Worm (Caenorhabditis elegans): ENCODE measurements around the gene lgl-1.

Gene lgl-1

DNA sequence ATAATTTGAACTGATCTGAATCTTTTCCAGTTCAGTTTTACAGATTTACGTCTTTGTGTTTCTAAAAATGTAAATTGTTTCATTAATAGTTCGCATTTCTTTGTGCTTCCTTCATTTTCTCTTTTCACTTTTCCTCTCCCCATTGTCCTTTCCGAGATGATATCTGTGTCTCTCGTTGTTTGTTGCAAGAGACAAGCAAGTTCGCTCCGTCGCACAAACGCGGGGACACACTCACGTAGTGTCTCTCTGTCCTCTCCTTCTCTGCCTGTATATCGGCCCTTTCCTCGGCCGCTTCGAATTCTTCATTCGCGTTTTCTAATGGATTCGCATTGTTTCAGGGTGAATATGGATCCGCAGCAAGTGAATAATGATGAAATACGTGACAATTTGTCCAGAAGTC is 6.0 kb upstream of the lgl-1 start, which contains the start of gene ZC13.1 (continued):
- TF ChIP-seq nhr-6 (tag; optimal IDR thresholded peaks at IDR 0.05) (no peak), madf-5 (GFP tag; IDR thresholded peaks at IDR 0.05) (no peak), T26A8.4 (GFP tag; IDR thresholded peaks at IDR 0.05) (no peak), hlh-30 (tag; optimal IDR thresholded peaks at IDR 0.05; ENCODE audit: insufficient read depth) (peak; percentile 50), snpc-4 (tag; optimal IDR thresholded peaks at IDR 0.05) (no peak), mes-2 (tag; optimal IDR thresholded peaks at IDR 0.05; ENCODE audit: poor library complexity, severe bottlenecking) (peak; percentile 81), pha-4 (GFP tag; IDR thresholded peaks at IDR 0.05) (no peak), pha-4 (tag; optimal IDR thresholded peaks at IDR 0.05) (peak; percentile 38), nhr-102 (tag; optimal IDR thresholded peaks at IDR 0.05) (no peak), mxl-2 (GFP tag; conservative IDR thresholded peaks at IDR 0.05) (no peak), nhr-11 (tag; optimal IDR thresholded peaks at IDR 0.05) (peak; percentile 26), gei-8 (GFP tag; optimal IDR thresholded peaks at IDR 0.05) (no peak), nhr-77 (tag; optimal IDR thresholded peaks at IDR 0.05) (peak; percentile 81), aly-2 (tag; optimal IDR thresholded peaks at IDR 0.05) (no peak), nhr-28 (tag; optimal IDR thresholded peaks at IDR 0.05) (peak; percentile 84), lsy-2 (tag; optimal IDR thresholded peaks at IDR 0.05) (peak in 1 of 2 experiments; percentile 81), php-3 (GFP tag; IDR thresholded peaks at IDR 0.05) (no peak), mep-1 (tag; optimal IDR thresholded peaks at IDR 0.05) (peak; percentile 85), ctbp-1 (GFP tag; IDR thresholded peaks at IDR 0.05) (no peak), ama-1 (optimal IDR thresholded peaks at IDR 0.05) (peak; percentile 35), F49E8.2 (tag; optimal IDR thresholded peaks at IDR 0.05; ENCODE audit: borderline replicate concordance) (no peak), ZK337.2 (GFP tag; IDR thresholded peaks at IDR 0.05) (no peak), pqm-1 (tag; optimal IDR thresholded peaks at IDR 0.05) (peak; percentile 65), lin-1 (GFP tag; IDR thresholded peaks at IDR 0.05) (0 out of 2 replicates have a peak, but pooled peaks have one; percentile 53), dmd-9 (GFP tag; IDR thresholded peaks at IDR 0.05) (no peak), ces-1 (GFP tag; optimal IDR thresholded peaks at IDR 0.05) (no peak), dpl-1 (GFP tag; optimal IDR thresholded peaks at IDR 0.05) (peak; percentile 54), nhr-42 (GFP tag; IDR thresholded peaks at IDR 0.05) (no peak), dmd-6 (GFP tag; IDR thresholded peaks at IDR 0.05) (0 out of 2 replicates have a peak, but pooled peaks have one; percentile 30), lin-13 (GFP tag; optimal IDR thresholded peaks at IDR 0.05) (peak; percentile 45), nhr-76 (tag; optimal IDR thresholded peaks at IDR 0.05) (no peak), mdl-1 (tag; optimal IDR thresholded peaks at IDR 0.05) (peak in 1 of 2 experiments; percentile 45), fkh-10 (GFP tag; optimal IDR thresholded peaks at IDR 0.05) (peak; percentile 66), lim-7 (GFP tag; IDR thresholded peaks at IDR 0.05) (0 out of 2 replicates have a peak, but pooled peaks have one; percentile 39)

DNA sequence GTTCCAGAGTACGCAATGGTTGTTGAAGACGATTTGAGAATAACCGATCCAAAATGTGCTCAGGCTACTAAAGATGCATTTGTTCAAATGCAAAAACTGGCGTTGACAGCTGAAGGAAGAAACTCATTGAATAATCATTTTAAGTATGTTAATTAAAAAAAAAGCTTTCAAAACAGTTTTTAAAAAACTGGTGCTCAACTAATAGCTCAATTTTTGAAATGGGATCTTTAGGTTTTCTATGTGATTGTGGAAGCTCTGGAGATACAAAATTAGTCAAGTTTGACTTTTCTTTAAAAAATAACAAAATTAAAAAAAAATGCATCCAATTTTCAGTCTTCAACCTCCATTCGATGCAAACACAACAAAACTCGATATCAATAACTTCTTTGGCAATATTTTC is 2.7 kb upstream of the lgl-1 start:
- TF ChIP-seq tag-97 (GFP tag; IDR thresholded peaks at IDR 0.05) (no peak), mdt-29 (GFP tag; IDR thresholded peaks at IDR 0.05) (no peak), unc-62 (GFP tag; optimal IDR thresholded peaks at IDR 0.05 in 1 of 2) (peak in 1 of 2 experiments; percentile 95), unc-62 (tag; optimal IDR thresholded peaks at IDR 0.05) (no peak)

DNA sequence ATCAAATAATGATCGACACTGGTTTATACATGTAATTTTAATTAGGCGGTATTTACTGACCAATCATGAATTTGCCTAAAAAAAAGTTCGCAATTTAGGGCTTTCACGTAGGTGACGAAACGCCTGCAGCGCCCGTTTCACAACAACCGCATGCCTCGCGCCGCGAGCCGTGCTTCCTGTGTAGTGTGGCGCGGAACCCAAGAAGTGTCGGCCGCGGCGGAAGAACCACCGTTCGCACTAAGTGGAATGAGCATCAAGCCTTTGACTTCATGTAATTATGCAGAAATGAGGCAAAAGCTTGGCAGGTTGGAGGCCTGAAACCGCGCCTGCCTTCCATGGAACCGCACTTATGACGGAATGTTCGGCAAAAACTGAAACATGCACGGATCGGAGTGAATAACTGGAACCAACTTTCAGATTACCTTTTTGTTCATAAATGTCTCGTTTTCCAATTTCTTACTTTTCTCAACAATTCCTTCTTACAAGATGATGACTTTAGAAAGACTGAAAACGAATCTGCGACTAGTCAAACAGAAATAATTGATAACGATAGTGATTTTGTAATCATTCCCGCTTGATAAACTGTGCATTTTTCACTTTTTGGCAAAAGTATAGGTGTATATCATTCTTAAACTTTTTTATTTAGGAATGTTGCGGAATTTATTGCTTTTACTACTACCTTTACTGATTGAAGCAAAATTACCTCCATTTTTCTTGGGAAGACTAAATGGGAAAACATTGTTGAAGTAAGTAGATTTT is 1.2 kb upstream of the lgl-1 start, which contains the start of gene F56F10.1:
F56F10.1 (plus strand) TSS at position 647 of the 759 bp plus-strand sequence.
- no peak for TF ChIP-seq mep-1 (tag; optimal IDR thresholded peaks at IDR 0.05)
- TF ChIP-seq lir-3 (tag; optimal IDR thresholded peaks at IDR 0.05): no peak
- TF ChIP-seq ama-1 (optimal IDR thresholded peaks at IDR 0.05): no peak
- 0 out of 2 replicates have a peak, but pooled peaks have one; percentile 19 for TF ChIP-seq F26F4.8 (GFP tag; conservative IDR thresholded peaks at IDR 0.05)
- TF ChIP-seq zfp-3 (GFP tag; conservative IDR thresholded peaks at IDR 0.05): no peak
- no peak for TF ChIP-seq spr-1 (tag; optimal IDR thresholded peaks at IDR 0.05)
- no peak for TF ChIP-seq mdl-1 (tag; optimal IDR thresholded peaks at IDR 0.05)
- no peak for TF ChIP-seq lin-29 (GFP tag; IDR thresholded peaks at IDR 0.05)
- no peak for TF ChIP-seq ZK337.2 (GFP tag; IDR thresholded peaks at IDR 0.05)
- peak; percentile 19 for TF ChIP-seq nhr-28 (tag; optimal IDR thresholded peaks at IDR 0.05)
- no peak for TF ChIP-seq unc-130 (GFP tag; optimal IDR thresholded peaks at IDR 0.05)
- TF ChIP-seq hlh-30 (tag; optimal IDR thresholded peaks at IDR 0.05; ENCODE audit: insufficient read depth): no peak
- TF ChIP-seq aly-2 (tag; optimal IDR thresholded peaks at IDR 0.05): no peak
- no peak for TF ChIP-seq ztf-7 (tag; optimal IDR thresholded peaks at IDR 0.05)
- no peak for TF ChIP-seq ceh-28 (tag; optimal IDR thresholded peaks at IDR 0.05)
- no peak for TF ChIP-seq F37D6.2 (tag; optimal IDR thresholded peaks at IDR 0.05)
- no peak for TF ChIP-seq lsy-2 (tag; optimal IDR thresholded peaks at IDR 0.05)
- no peak for TF ChIP-seq duxl-1 (tag; optimal IDR thresholded peaks at IDR 0.05; ENCODE audit: poor library complexity)

Data from whole organism, L4 larva.